Fruit fly (Drosophila melanogaster) whole organism, embryonic: Measurements from ENCODE around the gene Tango1.

Source experiments
- Asciz ChIP-seq: fragments of 200-800 bp; sonication (Bioruptor generic); optimal IDR thresholded peaks from 2 replicates; lab custom pipeline; 2017; ENCODE audit warnings: missing biosample characterization, mild to moderate bottlenecking, missing genetic modification characterization, missing genetic modification reagents
- CG12104 ChIP-seq: fragments of 200-800 bp; sonication (Bioruptor generic); optimal IDR thresholded peaks from 3 replicates; lab custom pipeline; 2016; ENCODE audit warnings: missing biosample characterization, missing genetic modification characterization
- CG12219 ChIP-seq: fragments of 200-800 bp; sonication (Bioruptor generic); optimal IDR thresholded peaks from 3 replicates; lab custom pipeline; 2018; ENCODE audit warnings: missing biosample characterization, mild to moderate bottlenecking, missing genetic modification characterization
- CG1603 ChIP-seq: fragments of 200-800 bp; sonication (Bioruptor generic); optimal IDR thresholded peaks from 2 replicates; lab custom pipeline; 2019; ENCODE audit warnings: missing biosample characterization, mild to moderate bottlenecking, missing genetic modification characterization, moderate library complexity
- CG17612 ChIP-seq: fragments of 200-800 bp; sonication (Bioruptor generic); IDR thresholded peaks from 2 replicates; pipeline ENCODE4 v1.3.6; 2022; ENCODE audit warnings: missing biosample characterization, missing genetic modification characterization
- CG31365 ChIP-seq: fragments of 200-800 bp; sonication (Bioruptor generic); optimal IDR thresholded peaks from 2 replicates; lab custom pipeline; 2018; ENCODE audit warnings: missing biosample characterization, mild to moderate bottlenecking, missing genetic modification characterization
- CG3407 ChIP-seq: fragments of 200-800 bp; sonication (Bioruptor generic); optimal IDR thresholded peaks from 2 replicates; lab custom pipeline; 2018; ENCODE audit warnings: missing biosample characterization, mild to moderate bottlenecking, missing genetic modification characterization
- CG4820 ChIP-seq: fragments of 200-800 bp; sonication (Bioruptor generic); optimal IDR thresholded peaks from 3 replicates; lab custom pipeline; 2016; ENCODE audit warnings: missing biosample characterization, missing genetic modification characterization
- CG5245 ChIP-seq: fragments of 200-800 bp; sonication (Bioruptor generic); optimal IDR thresholded peaks from 3 replicates; lab custom pipeline; 2016; ENCODE audit warnings: missing biosample characterization, missing genetic modification characterization
- CG5953 ChIP-seq: fragments of 200-800 bp; sonication (Bioruptor generic); IDR thresholded peaks from 2 replicates; pipeline ENCODE4 v1.3.6; 2022; ENCODE audit warnings: missing biosample characterization, missing genetic modification characterization
- CG6765 ChIP-seq: fragments of 200-800 bp; sonication (Bioruptor generic); optimal IDR thresholded peaks from 3 replicates; lab custom pipeline; 2017; ENCODE audit warnings: missing biosample characterization, mild to moderate bottlenecking, missing genetic modification characterization
- CG7786 ChIP-seq: fragments of 200-800 bp; sonication (Bioruptor generic); optimal IDR thresholded peaks from 2 replicates; lab custom pipeline; 2016; ENCODE audit warnings: missing biosample characterization, missing genetic modification characterization
- D ChIP-seq, 2 experiments: fragments of 200-800 bp in 1 of 2; fragments of >200 bp in 1 of 2; sonication (Bioruptor generic) in 1 of 2; optimal IDR thresholded peaks; 2 replicates in 1 of 2; 3 replicates in 1 of 2; lab custom pipeline; 2017; ENCODE audit warnings: mild to moderate bottlenecking in 1 of 2, missing biosample characterization in 1 of 2, missing genetic modification characterization in 1 of 2, missing genetic modification reagents in 1 of 2
- Dref ChIP-seq: fragments of 200-800 bp; sonication (Bioruptor generic); IDR thresholded peaks from 2 replicates; pipeline ENCODE4 v1.3.6; 2022; ENCODE audit warnings: missing biosample characterization, missing genetic modification characterization
- H2.0 ChIP-seq: fragments of 200-800 bp; sonication (Bioruptor generic); IDR thresholded peaks from 2 replicates; pipeline ENCODE4 v1.3.6; 2022; ENCODE audit warnings: missing biosample characterization, missing genetic modification characterization
- HLH4C ChIP-seq: fragments of 200-800 bp; sonication (Bioruptor generic); IDR thresholded peaks from 3 replicates; pipeline ENCODE4 v1.3.6; 2022; ENCODE audit warnings: missing biosample characterization, missing genetic modification characterization; ENCODE audit not compliant: partially characterized antibody
- Hey ChIP-seq: fragments of 200-800 bp; sonication (Bioruptor generic); optimal IDR thresholded peaks from 3 replicates; lab custom pipeline; 2018; ENCODE audit warnings: missing biosample characterization, mild to moderate bottlenecking, missing genetic modification characterization
- Hmr ChIP-seq: fragments of 200-800 bp; sonication (Bioruptor generic); optimal IDR thresholded peaks from 3 replicates; lab custom pipeline; 2017; ENCODE audit warnings: mild to moderate bottlenecking, missing biosample characterization, missing genetic modification reagents, missing genetic modification characterization
- Meics ChIP-seq: fragments of 200-800 bp; sonication (Bioruptor generic); optimal IDR thresholded peaks from 2 replicates; lab custom pipeline; 2017; ENCODE audit warnings: missing biosample characterization, mild to moderate bottlenecking, missing genetic modification characterization
- Myb ChIP-seq: fragments of 200-800 bp; sonication (Bioruptor generic); optimal IDR thresholded peaks from 2 replicates; lab custom pipeline; 2016; ENCODE audit warnings: missing biosample characterization, missing genetic modification characterization
- NK7.1 ChIP-seq: fragments of 200-800 bp; sonication (Bioruptor generic); optimal IDR thresholded peaks from 3 replicates; lab custom pipeline; 2016; ENCODE audit warnings: missing biosample characterization, missing genetic modification characterization
- Nf-YB ChIP-seq: fragments of 200-800 bp; sonication (Bioruptor generic); optimal IDR thresholded peaks from 3 replicates; lab custom pipeline; 2019; ENCODE audit warnings: missing biosample characterization, mild to moderate bottlenecking, missing genetic modification characterization, moderate library complexity
- Ravus ChIP-seq: fragments of 200-800 bp; sonication (Bioruptor generic); IDR thresholded peaks from 2 replicates; pipeline ENCODE4 v1.3.6; 2022; ENCODE audit warnings: missing biosample characterization, missing genetic modification characterization
- abd-A ChIP-seq: fragments of 200-800 bp; sonication (Bioruptor generic); optimal IDR thresholded peaks from 3 replicates; lab custom pipeline; 2019; ENCODE audit warnings: missing biosample characterization, mild to moderate bottlenecking, missing genetic modification characterization, moderate library complexity
- ash1 ChIP-seq: fragments of 200-800 bp; sonication (Bioruptor generic); optimal IDR thresholded peaks from 2 replicates; lab custom pipeline; 2018; ENCODE audit warnings: missing biosample characterization, mild to moderate bottlenecking, missing genetic modification characterization
- bigmax ChIP-seq: fragments of 200-800 bp; sonication (Bioruptor generic); optimal IDR thresholded peaks from 2 replicates; lab custom pipeline; 2018; ENCODE audit warnings: missing biosample characterization, mild to moderate bottlenecking, missing genetic modification characterization
- bsh ChIP-seq, 2 experiments: fragments of 200-800 bp; sonication (Bioruptor generic); optimal IDR thresholded peaks; 2 replicates each; lab custom pipeline; 2017 to 2018; ENCODE audit warnings: mild to moderate bottlenecking in 2 of 2, missing biosample characterization in 2 of 2, missing genetic modification characterization in 2 of 2, moderate library complexity in 1 of 2
- btn ChIP-seq: fragments of 200-800 bp; sonication (Bioruptor generic); optimal IDR thresholded peaks from 2 replicates; lab custom pipeline; 2016; ENCODE audit warnings: missing biosample characterization, missing genetic modification characterization
- dm ChIP-seq: fragments of 200-800 bp; sonication (Bioruptor generic); optimal IDR thresholded peaks from 3 replicates; lab custom pipeline; 2016; ENCODE audit warnings: missing biosample characterization, missing genetic modification characterization
- fd64A ChIP-seq: fragments of 200-800 bp; sonication (Bioruptor generic); optimal IDR thresholded peaks from 3 replicates; lab custom pipeline; 2018; ENCODE audit warnings: missing biosample characterization, mild to moderate bottlenecking, missing genetic modification characterization
- ftz-f1 ChIP-seq: fragments of 200-800 bp; sonication (Bioruptor generic); optimal IDR thresholded peaks from 2 replicates; lab custom pipeline; 2016; ENCODE audit warnings: missing biosample characterization, missing genetic modification characterization
- gfzf ChIP-seq: fragments of 200-800 bp; sonication (Bioruptor generic); optimal IDR thresholded peaks from 2 replicates; lab custom pipeline; 2016; ENCODE audit warnings: missing biosample characterization, mild to moderate bottlenecking, missing genetic modification characterization, moderate library complexity
- ham ChIP-seq: fragments of 200-800 bp; sonication (Bioruptor generic); IDR thresholded peaks from 2 replicates; pipeline ENCODE4 v1.3.6; 2022; ENCODE audit warnings: missing biosample characterization, missing genetic modification characterization
- hth ChIP-seq: fragments of >200 bp; optimal IDR thresholded peaks from 2 replicates; lab custom pipeline; 2017; ENCODE audit warnings: inconsistent platforms
- kni ChIP-seq: fragments of 200-800 bp; sonication (Bioruptor generic); optimal IDR thresholded peaks from 3 replicates; lab custom pipeline; 2017; ENCODE audit warnings: mild to moderate bottlenecking, missing biosample characterization, missing genetic modification reagents, missing genetic modification characterization
- lab ChIP-seq: fragments of 200-800 bp; sonication (Bioruptor generic); optimal IDR thresholded peaks from 3 replicates; lab custom pipeline; 2017; ENCODE audit warnings: missing biosample characterization, missing genetic modification characterization, mild to moderate bottlenecking, moderate library complexity, missing genetic modification reagents
- lov ChIP-seq, 2 experiments: fragments of 200-800 bp in 1 of 2; fragments of >200 bp in 1 of 2; sonication (Bioruptor generic) in 1 of 2; IDR thresholded peaks in 1 of 2; optimal IDR thresholded peaks in 1 of 2; 2 replicates in 1 of 2; 3 replicates in 1 of 2; pipeline versions ENCODE4 v1.3.6 to Lab custom; 2017 to 2022; ENCODE audit warnings: missing biosample characterization in 1 of 2, missing genetic modification characterization in 1 of 2
- mld ChIP-seq: fragments of 200-800 bp; sonication (Bioruptor generic); IDR thresholded peaks from 3 replicates; pipeline ENCODE4 v1.3.6; 2022; ENCODE audit warnings: missing biosample characterization, missing genetic modification characterization; ENCODE audit not compliant: partially characterized antibody
- peb ChIP-seq: fragments of 200-800 bp; sonication (Bioruptor generic); IDR thresholded peaks from 2 replicates; pipeline ENCODE4 v1.3.6; 2022; ENCODE audit warnings: missing biosample characterization, missing genetic modification characterization
- pnt ChIP-seq: fragments of 200-800 bp; sonication (Bioruptor generic); optimal IDR thresholded peaks from 3 replicates; lab custom pipeline; 2016; ENCODE audit warnings: missing biosample characterization, missing genetic modification characterization
- pros ChIP-seq: fragments of 200-800 bp; sonication (Bioruptor generic); optimal IDR thresholded peaks from 3 replicates; lab custom pipeline; 2019; ENCODE audit warnings: missing biosample characterization, mild to moderate bottlenecking, missing genetic modification characterization, moderate library complexity
- run ChIP-seq: fragments of 200-800 bp; sonication (Bioruptor generic); optimal IDR thresholded peaks from 3 replicates; lab custom pipeline; 2018; ENCODE audit warnings: missing biosample characterization, mild to moderate bottlenecking, missing genetic modification characterization
- sens-2 ChIP-seq: fragments of 200-800 bp; sonication (Bioruptor generic); IDR thresholded peaks from 2 replicates; pipeline ENCODE4 v1.3.6; 2022; ENCODE audit warnings: missing biosample characterization, missing genetic modification characterization
- so ChIP-seq: fragments of 200-800 bp; sonication (Bioruptor generic); IDR thresholded peaks from 3 replicates; pipeline ENCODE4 v1.3.6; 2022; ENCODE audit warnings: missing biosample characterization, missing genetic modification characterization
- stwl ChIP-seq: fragments of 200-800 bp; sonication (Bioruptor generic); optimal IDR thresholded peaks from 3 replicates; lab custom pipeline; 2018; ENCODE audit warnings: missing biosample characterization, mild to moderate bottlenecking, missing genetic modification characterization, moderate library complexity
- sug ChIP-seq: fragments of 200-800 bp; optimal IDR thresholded peaks from 2 replicates; lab custom pipeline; 2019; ENCODE audit warnings: missing biosample characterization, mild to moderate bottlenecking, missing genetic modification characterization, moderate library complexity
- unpg ChIP-seq: fragments of 200-800 bp; sonication (Bioruptor generic); optimal IDR thresholded peaks from 3 replicates; lab custom pipeline; 2018; ENCODE audit warnings: missing biosample characterization, mild to moderate bottlenecking, missing genetic modification characterization, moderate library complexity
- vnd ChIP-seq: fragments of 200-800 bp; sonication (Bioruptor generic); IDR thresholded peaks from 3 replicates; pipeline ENCODE4 v1.3.6; 2022; ENCODE audit warnings: missing biosample characterization, missing genetic modification characterization; ENCODE audit not compliant: partially characterized antibody
- wek ChIP-seq: fragments of 200-800 bp; sonication (Bioruptor generic); optimal IDR thresholded peaks from 3 replicates; lab custom pipeline; 2018; ENCODE audit warnings: missing biosample characterization, mild to moderate bottlenecking, missing genetic modification characterization, moderate library complexity
- zf30C ChIP-seq: fragments of 200-800 bp; sonication (Bioruptor generic); optimal IDR thresholded peaks from 3 replicates; lab custom pipeline; 2018; ENCODE audit warnings: missing biosample characterization, mild to moderate bottlenecking, missing genetic modification characterization

The Tango1 gene

DNA sequence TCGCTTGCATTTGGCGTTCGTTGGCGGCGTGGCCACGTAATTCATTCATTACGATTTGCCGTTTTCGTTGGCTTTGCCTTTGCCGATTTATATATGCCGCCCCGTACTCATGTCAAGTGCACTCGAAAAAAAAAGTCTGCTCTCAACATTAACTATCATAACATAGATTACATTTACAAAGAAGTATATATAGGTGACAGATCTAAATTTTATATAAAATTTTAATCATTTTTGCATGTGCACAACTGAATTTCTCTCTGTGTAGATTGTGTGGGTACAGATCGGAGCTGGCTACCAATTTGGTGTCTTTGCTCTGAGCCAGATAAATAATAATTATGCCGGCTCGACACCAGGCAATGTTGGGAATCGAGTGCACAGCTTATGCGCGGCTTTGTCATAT, 49.2 kb downstream of the Tango1 start (continued):
- TF ChIP-seq run (tag; lab: Kevin White, UChicago) (no peak), CG4820 (GFP tag; lab: Kevin White, UChicago) (peak; percentile 36), hth (lab: Kevin White, UChicago) (no peak), CG7786 (GFP tag; lab: Kevin White, UChicago) (peak; percentile 31), wek (GFP tag; lab: Kevin White, UChicago) (no peak), stwl (no peak), gfzf (GFP tag; lab: Kevin White, UChicago) (no peak), pros (GFP tag; lab: Kevin White, UChicago) (no peak), CG12104 (GFP tag; lab: Kevin White, UChicago) (no peak), Hey (tag; lab: Kevin White, UChicago) (no peak), ham (GFP tag; lab: Robert Waterston, UW) (no peak), Meics (peak; percentile 27), sens-2 (GFP tag; lab: Robert Waterston, UW) (peak; percentile 42; the same call in 1 of the 2 replicates), CG6765 (GFP tag; lab: Kevin White, UChicago) (no peak), vnd (no peak), HLH4C (no peak), CG5953 (GFP tag; lab: Robert Waterston, UW) (no peak), Dref (GFP tag; lab: Robert Waterston, UW) (no peak), CG1603 (tag; lab: Kevin White, UChicago) (peak; percentile 70), zf30C (GFP tag; lab: Kevin White, UChicago) (no peak), ftz-f1 (GFP tag; lab: Kevin White, UChicago) (no peak), bigmax (no peak), H2.0 (GFP tag; lab: Robert Waterston, UW) (peak; percentile 40), Ravus (GFP tag; lab: Robert Waterston, UW) (no peak), lab (GFP tag; lab: Kevin White, UChicago) (peak; percentile 48), abd-A (tag; lab: Kevin White, UChicago) (no peak), CG5245 (no peak), dm (GFP tag; lab: Kevin White, UChicago) (no peak), Nf-YB (GFP tag; lab: Kevin White, UChicago) (no peak), so (GFP tag; lab: Robert Waterston, UW) (no peak), peb (GFP tag; lab: Robert Waterston, UW) (no peak), mld (GFP tag; lab: Robert Waterston, UW) (no peak)
- TF ChIP-seq, all 482 proteins: peak for 177

DNA sequence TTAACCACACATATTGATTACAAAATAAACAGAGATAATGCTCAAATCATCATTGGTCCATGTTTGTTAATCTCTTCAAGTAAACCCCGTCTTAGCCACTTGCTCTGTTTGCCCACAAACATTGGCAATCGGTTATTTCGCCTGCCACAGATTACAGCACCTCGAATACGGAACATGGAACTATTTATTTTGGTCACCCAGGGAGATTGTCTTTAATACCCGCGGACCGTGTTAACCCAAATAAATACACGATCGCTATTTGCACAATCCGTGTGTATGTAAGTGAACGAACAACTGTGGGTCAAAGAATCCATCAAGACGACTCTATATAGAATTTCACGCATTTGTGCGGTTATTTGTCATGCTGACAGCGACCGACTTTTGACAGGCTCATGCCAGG, 51.6 kb downstream of the Tango1 start:
- no peak for TF ChIP-seq CG31365
- TF ChIP-seq unpg (GFP tag; lab: Kevin White, UChicago), result peak; percentile 7
- peak; percentile 3 for TF ChIP-seq kni (GFP tag; lab: Kevin White, UChicago)
- peak; percentile 36 for TF ChIP-seq Asciz
- peak; percentile 54; the same call in 1 of the 2 replicates for TF ChIP-seq sens-2 (GFP tag; lab: Robert Waterston, UW)
- TF ChIP-seq D (optimal IDR thresholded peaks at IDR 0.05; lab: Kevin White, UChicago), result no peak
- no peak for TF ChIP-seq D (GFP tag; optimal IDR thresholded peaks at IDR 0.05; lab: Kevin White, UChicago)
- no peak for TF ChIP-seq sug
- TF ChIP-seq btn (GFP tag; lab: Kevin White, UChicago), result peak; percentile 21
- peak; percentile 37 for TF ChIP-seq Hmr (GFP tag; lab: Kevin White, UChicago)
- peak in 1 of 2 experiments; percentile 17 for TF ChIP-seq bsh (GFP tag; optimal IDR thresholded peaks at IDR 0.05; lab: Kevin White, UChicago)
- TF ChIP-seq lov (optimal IDR thresholded peaks at IDR 0.05; lab: Kevin White, UChicago), result no peak
- 0 out of 3 replicates have a peak, but pooled peaks have one; percentile 59 for TF ChIP-seq lov (GFP tag; IDR thresholded peaks at IDR 0.05; lab: Robert Waterston, UW)
- no peak for TF ChIP-seq Myb
- no peak for TF ChIP-seq ash1 (GFP tag; lab: Kevin White, UChicago)
- peak; percentile 31 for TF ChIP-seq NK7.1 (GFP tag; lab: Kevin White, UChicago)
- peak; percentile 26 for TF ChIP-seq CG3407 (GFP tag; lab: Kevin White, UChicago)
- no peak for TF ChIP-seq bigmax
- TF ChIP-seq CG17612 (GFP tag; lab: Robert Waterston, UW), result no peak
- TF ChIP-seq fd64A (GFP tag; lab: Kevin White, UChicago), result no peak
- TF ChIP-seq CG12219 (GFP tag; lab: Kevin White, UChicago), result peak; percentile 27
- peak; percentile 6 for TF ChIP-seq pnt (GFP tag; lab: Kevin White, UChicago)
